Fruit fly (Drosophila melanogaster): ENCODE measurements around the gene Srx.

Gene Srx

DNA sequence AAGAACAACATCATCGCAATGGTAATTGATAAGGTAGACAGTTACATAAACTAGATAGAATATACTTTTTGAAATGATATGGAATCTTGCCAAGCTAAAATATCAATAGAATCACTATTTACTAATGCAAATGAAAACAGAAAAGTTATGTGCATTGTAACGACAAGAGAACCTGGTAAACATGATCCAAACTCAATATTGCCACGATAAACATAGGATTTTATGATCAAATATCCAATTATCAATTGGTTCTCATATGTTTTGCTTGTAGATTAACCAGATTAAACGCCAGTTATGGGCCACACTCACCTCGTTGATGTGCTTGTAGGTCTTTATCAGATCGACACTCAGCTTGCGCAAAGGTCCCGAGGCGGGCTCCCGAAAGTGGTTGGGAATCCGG is 15.5 kb downstream of the Srx start:
- TF ChIP-seq EcR (GFP tag; optimal IDR thresholded peaks at IDR 0.05): no peak

- TF ChIP-seq CG12605 (GFP tag; IDR thresholded peaks at IDR 0.05): no peak
- TF ChIP-seq EcR (GFP tag; optimal IDR thresholded peaks at IDR 0.05): peak; percentile 73
Measured at dm6 chrX:17873329-17873728, 16.6 kb downstream of the Srx start.

dm6 chrX:17875014-17875589 is 18.3 kb downstream of the Srx start:
- TF ChIP-seq CG9948 (tag; optimal IDR thresholded peaks at IDR 0.05) (no peak), Ets98B (GFP tag; IDR thresholded peaks at IDR 0.05) (no peak; the same call in 1 of the 2 replicates), CG34367 (tag; optimal IDR thresholded peaks at IDR 0.05) (no peak), D1 (tag; optimal IDR thresholded peaks at IDR 0.05) (no peak), CG12605 (GFP tag; IDR thresholded peaks at IDR 0.05) (peak; percentile 70), CG4496 (GFP tag; IDR thresholded peaks at IDR 0.05) (peak; percentile 63; the same call in 1 of the 3 replicates), Pif1A (GFP tag; optimal IDR thresholded peaks at IDR 0.05) (peak; percentile 30), CG17806 (tag; optimal IDR thresholded peaks at IDR 0.05) (no peak), Pif1B (GFP tag; optimal IDR thresholded peaks at IDR 0.05) (no peak), Snoo (tag; optimal IDR thresholded peaks at IDR 0.05) (peak; percentile 32), CG14655 (GFP tag; optimal IDR thresholded peaks at IDR 0.05) (peak; percentile 55), CG15710 (tag; optimal IDR thresholded peaks at IDR 0.05) (peak; percentile 7), CG10348 (GFP tag; IDR thresholded peaks at IDR 0.05) (no peak), CG8301 (tag; optimal IDR thresholded peaks at IDR 0.05) (peak; percentile 7), CG32121 (GFP tag; IDR thresholded peaks at IDR 0.05) (no peak), fd96Ca (GFP tag; IDR thresholded peaks at IDR 0.05) (0 out of 3 replicates have a peak, but pooled peaks have one; percentile 18), CG8159 (tag; optimal IDR thresholded peaks at IDR 0.05) (peak; percentile 1), EcR (GFP tag; optimal IDR thresholded peaks at IDR 0.05) (peak; percentile 42), gl (tag; optimal IDR thresholded peaks at IDR 0.05) (peak; percentile 62), rn (GFP tag; IDR thresholded peaks at IDR 0.05) (no peak)

- TF ChIP-seq CG15710 (tag; optimal IDR thresholded peaks at IDR 0.05) (no peak), CG8301 (tag; optimal IDR thresholded peaks at IDR 0.05) (no peak), CG34367 (tag; optimal IDR thresholded peaks at IDR 0.05) (no peak)
Measured at dm6 chrX:17875695-17876094, 18.9 kb downstream of the Srx start.

- no peak for TF ChIP-seq rn (GFP tag; IDR thresholded peaks at IDR 0.05)
- no peak for TF ChIP-seq CG17806 (tag; optimal IDR thresholded peaks at IDR 0.05)
- no peak for TF ChIP-seq Ets98B (GFP tag; IDR thresholded peaks at IDR 0.05)
- no peak for TF ChIP-seq gl (tag; optimal IDR thresholded peaks at IDR 0.05)
- no peak for TF ChIP-seq D1 (tag; optimal IDR thresholded peaks at IDR 0.05)
- no peak for TF ChIP-seq CG10348 (GFP tag; IDR thresholded peaks at IDR 0.05)
- TF ChIP-seq CG34367 (tag; optimal IDR thresholded peaks at IDR 0.05): no peak
- no peak for TF ChIP-seq CG8301 (tag; optimal IDR thresholded peaks at IDR 0.05)
- TF ChIP-seq Snoo (tag; optimal IDR thresholded peaks at IDR 0.05): no peak
- TF ChIP-seq EcR (GFP tag; optimal IDR thresholded peaks at IDR 0.05): no peak
- no peak for TF ChIP-seq CG8159 (tag; optimal IDR thresholded peaks at IDR 0.05)
- TF ChIP-seq Pif1A (GFP tag; optimal IDR thresholded peaks at IDR 0.05): no peak
- no peak for TF ChIP-seq CG14655 (GFP tag; optimal IDR thresholded peaks at IDR 0.05)
Measured at dm6 chrX:17876518-17876917, 19.7 kb downstream of the Srx start.

DNA sequence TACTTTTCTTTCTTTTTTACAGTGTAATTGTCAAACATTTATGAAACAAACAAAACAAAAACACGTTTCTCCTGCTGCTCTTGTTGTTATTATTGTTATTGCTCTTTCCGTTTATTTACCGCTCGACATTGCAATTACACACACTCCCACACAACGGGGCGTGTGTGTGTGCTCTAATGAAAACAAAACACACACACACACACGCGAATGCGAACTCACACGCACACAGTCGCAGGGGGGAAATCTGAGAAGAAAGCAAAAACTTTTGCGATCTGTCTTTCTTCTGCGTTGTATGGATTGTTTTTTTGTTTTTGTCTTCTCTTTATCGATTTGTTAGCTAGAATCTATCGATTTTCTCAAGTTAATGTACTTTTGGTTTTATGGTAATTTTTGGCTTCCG is 21.2 kb downstream of the Srx start:
- TF ChIP-seq CG14655 (GFP tag; optimal IDR thresholded peaks at IDR 0.05) (no peak), CG4496 (GFP tag; IDR thresholded peaks at IDR 0.05) (0 out of 3 replicates have a peak, but pooled peaks have one; percentile 26)

DNA sequence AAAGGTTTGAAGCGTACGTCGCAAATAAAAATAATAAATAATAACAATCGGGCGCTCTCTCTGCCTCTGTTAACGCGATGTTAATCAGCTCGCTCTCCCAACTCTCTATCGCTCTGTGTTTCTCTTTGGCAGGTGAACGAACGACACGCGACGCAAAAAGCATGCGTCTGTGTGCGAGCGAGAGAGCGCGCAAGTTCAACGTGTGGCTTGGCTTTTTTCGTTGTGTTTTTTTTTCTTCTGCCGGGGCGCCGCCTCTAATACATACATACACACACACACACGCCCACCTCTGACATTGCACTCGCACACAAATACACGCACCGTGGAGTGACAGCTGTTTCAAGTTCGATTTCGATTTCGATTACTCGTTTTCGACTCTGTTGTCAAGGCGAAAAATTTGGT is 21.9 kb downstream of the Srx start:
- peak; percentile 80 for TF ChIP-seq CG4496 (GFP tag; IDR thresholded peaks at IDR 0.05)
- TF ChIP-seq fd96Ca (GFP tag; IDR thresholded peaks at IDR 0.05): peak; percentile 38; the same call in 1 of the 3 replicates
- no peak for TF ChIP-seq CG8159 (tag; optimal IDR thresholded peaks at IDR 0.05)
- TF ChIP-seq rn (GFP tag; IDR thresholded peaks at IDR 0.05): 0 out of 2 replicates have a peak, but pooled peaks have one; percentile 8
- peak; percentile 50 for TF ChIP-seq CG13204 (GFP tag; optimal IDR thresholded peaks at IDR 0.05)
- TF ChIP-seq Snoo (tag; optimal IDR thresholded peaks at IDR 0.05): peak; percentile 17
- TF ChIP-seq CG12605 (GFP tag; IDR thresholded peaks at IDR 0.05): peak; percentile 83
- TF ChIP-seq Ets98B (GFP tag; IDR thresholded peaks at IDR 0.05): peak; percentile 73
- no peak for TF ChIP-seq CG8301 (tag; optimal IDR thresholded peaks at IDR 0.05)
- TF ChIP-seq CG14655 (GFP tag; optimal IDR thresholded peaks at IDR 0.05): no peak
- TF ChIP-seq CG17806 (tag; optimal IDR thresholded peaks at IDR 0.05): no peak
- TF ChIP-seq CG10348 (GFP tag; IDR thresholded peaks at IDR 0.05): no peak
- no peak for TF ChIP-seq D1 (tag; optimal IDR thresholded peaks at IDR 0.05)
- no peak for TF ChIP-seq CG9948 (tag; optimal IDR thresholded peaks at IDR 0.05)
- peak; percentile 98 for TF ChIP-seq EcR (GFP tag; optimal IDR thresholded peaks at IDR 0.05)
- peak; percentile 5 for TF ChIP-seq Pif1A (GFP tag; optimal IDR thresholded peaks at IDR 0.05)
- no peak for TF ChIP-seq CG15710 (tag; optimal IDR thresholded peaks at IDR 0.05)
- TF ChIP-seq CG34367 (tag; optimal IDR thresholded peaks at IDR 0.05): peak; percentile 31
- peak; percentile 40; the same call in 1 of the 2 replicates for TF ChIP-seq CG32121 (GFP tag; IDR thresholded peaks at IDR 0.05)
- peak; percentile 59 for TF ChIP-seq gl (tag; optimal IDR thresholded peaks at IDR 0.05)
- no peak for TF ChIP-seq Pif1B (GFP tag; optimal IDR thresholded peaks at IDR 0.05)

Data from whole organism, pupa.